Worm (Caenorhabditis elegans): ENCODE results near the gene str-45.
A peak's percentile ranks its signal among the peaks of the same experiment; 100 is the strongest.
"Not testable (repeated sequence)": the region's sequence is repeated elsewhere in the genome, so short reads cannot be mapped to it uniquely, and the experiment has no call there.

str-45 gene

ce11 chrV:15158691-15159090 is at the start of gene str-45:
TSS of gene str-45 (plus strand) at chrV:15158991.
- TF ChIP-seq dao-5 (tag; optimal IDR thresholded peaks at IDR 0.05) = no peak
- no peak for TF ChIP-seq him-1 (tag; optimal IDR thresholded peaks at IDR 0.05)
- no peak for TF ChIP-seq W03F9.2 (tag; optimal IDR thresholded peaks at IDR 0.05)

- TF ChIP-seq him-1 (tag; optimal IDR thresholded peaks at IDR 0.05) = no peak
Measured at ce11 chrV:15109260-15109659, 49.5 kb upstream of the str-45 start, which contains the start of gene Y75B12A.2. TSS of gene Y75B12A.2 (plus strand) at chrV:15109560.

- TF ChIP-seq dao-5 (tag; optimal IDR thresholded peaks at IDR 0.05) = no peak
- TF ChIP-seq W03F9.2 (tag; optimal IDR thresholded peaks at IDR 0.05) = no peak
- no peak for TF ChIP-seq him-1 (tag; optimal IDR thresholded peaks at IDR 0.05)
Measured at ce11 chrV:15111660-15112059, 47.1 kb upstream of the str-45 start, which contains the start of gene T01G5.7. TSS of gene T01G5.7 (plus strand) at chrV:15111960.

- TF ChIP-seq W03F9.2 (tag; optimal IDR thresholded peaks at IDR 0.05) (no peak), him-1 (tag; optimal IDR thresholded peaks at IDR 0.05) (no peak), dao-5 (tag; optimal IDR thresholded peaks at IDR 0.05) (no peak)
Measured at ce11 chrV:15113992-15114391, 44.8 kb upstream of the str-45 start, which contains the start of gene T01G5.6. TSS of gene T01G5.6 (minus strand) at chrV:15114092.

ce11 chrV:15115968-15116367 is 42.8 kb upstream of the str-45 start, which contains the start of gene T01G5.8:
TSS of gene T01G5.8 (plus strand) at chrV:15116268.
- not testable (repeated sequence) for TF ChIP-seq him-1, W03F9.2, dao-5 (tag; optimal IDR thresholded peaks at IDR 0.05)

ce11 chrV:15119517-15119916 is 39.3 kb upstream of the str-45 start, which contains the start of gene flor-1:
TSS of gene flor-1 (minus strand) at chrV:15119617.
- TF ChIP-seq dao-5 (tag; optimal IDR thresholded peaks at IDR 0.05) (no peak), W03F9.2 (tag; optimal IDR thresholded peaks at IDR 0.05) (no peak), him-1 (tag; optimal IDR thresholded peaks at IDR 0.05) (no peak)

ce11 chrV:15125162-15125561 is 33.6 kb upstream of the str-45 start, which contains the start of gene ugt-30:
TSS of gene ugt-30 (minus strand) at chrV:15125262.
- TF ChIP-seq dao-5, W03F9.2, him-1 (tag; optimal IDR thresholded peaks at IDR 0.05): not testable (repeated sequence)

- TF ChIP-seq dao-5 (tag; optimal IDR thresholded peaks at IDR 0.05) (no peak), W03F9.2 (tag; optimal IDR thresholded peaks at IDR 0.05) (no peak)
Measured at ce11 chrV:15127413-15127812, 31.4 kb upstream of the str-45 start, which contains the start of gene srj-27. TSS of gene srj-27 (minus strand) at chrV:15127513.

ce11 chrV:15127955-15128354 is 30.8 kb upstream of the str-45 start, which contains the start of gene srr-7:
TSS of gene srr-7 (plus strand) at chrV:15128255.
- TF ChIP-seq dao-5 (tag; optimal IDR thresholded peaks at IDR 0.05) (no peak), W03F9.2 (tag; optimal IDR thresholded peaks at IDR 0.05) (no peak), him-1 (tag; optimal IDR thresholded peaks at IDR 0.05) (no peak)

ce11 chrV:15132423-15132822 is 26.4 kb upstream of the str-45 start, which contains the start of gene str-171:
TSS of gene str-171 (minus strand) at chrV:15132523.
- TF ChIP-seq W03F9.2 (tag; optimal IDR thresholded peaks at IDR 0.05) (no peak), dao-5 (tag; optimal IDR thresholded peaks at IDR 0.05) (no peak), him-1 (tag; optimal IDR thresholded peaks at IDR 0.05) (no peak)

- TF ChIP-seq dao-5 (tag; optimal IDR thresholded peaks at IDR 0.05) (no peak), him-1 (tag; optimal IDR thresholded peaks at IDR 0.05) (no peak), W03F9.2 (tag; optimal IDR thresholded peaks at IDR 0.05) (no peak)
Measured at ce11 chrV:15133812-15134211, 25.0 kb upstream of the str-45 start.

ce11 chrV:15136772-15137171 is 22.0 kb upstream of the str-45 start, which contains the start of gene aipl-1:
TSS of gene aipl-1 (minus strand) at chrV:15136801.
- no peak for TF ChIP-seq him-1 (tag; optimal IDR thresholded peaks at IDR 0.05)
- peak; percentile 65 for TF ChIP-seq W03F9.2 (tag; optimal IDR thresholded peaks at IDR 0.05)
- TF ChIP-seq dao-5 (tag; optimal IDR thresholded peaks at IDR 0.05) = no peak

- TF ChIP-seq dao-5 (tag; optimal IDR thresholded peaks at IDR 0.05) (no peak), him-1 (tag; optimal IDR thresholded peaks at IDR 0.05) (no peak), W03F9.2 (tag; optimal IDR thresholded peaks at IDR 0.05) (no peak)
Measured at ce11 chrV:15139811-15140210, 19.0 kb upstream of the str-45 start.

- TF ChIP-seq W03F9.2 (tag; optimal IDR thresholded peaks at IDR 0.05) (no peak), him-1 (tag; optimal IDR thresholded peaks at IDR 0.05) (no peak), dao-5 (tag; optimal IDR thresholded peaks at IDR 0.05) (no peak)
Measured at ce11 chrV:15140247-15140646, 18.5 kb upstream of the str-45 start, which contains the start of gene K08F9.3. TSS of gene K08F9.3 (plus strand) at chrV:15140547.

ce11 chrV:15143285-15143684 is 15.5 kb upstream of the str-45 start, which contains the start of gene K08F9.1:
TSS of gene K08F9.1 (minus strand) at chrV:15143385.
- TF ChIP-seq him-1 (tag; optimal IDR thresholded peaks at IDR 0.05) = no peak
- no peak for TF ChIP-seq W03F9.2 (tag; optimal IDR thresholded peaks at IDR 0.05)
- no peak for TF ChIP-seq dao-5 (tag; optimal IDR thresholded peaks at IDR 0.05)
